Worm (Caenorhabditis elegans) whole organism, mixed stage, embryonic: ENCODE data around the gene M60.4.

Experiments used
- M03D4.4 ChIP-seq: sonication (generic microtip); optimal IDR thresholded peaks from 2 replicates; lab custom pipeline; 2017; ENCODE audit warnings: mild to moderate bottlenecking, missing genetic modification characterization, missing compliant biosample characterization
- bed-3 ChIP-seq: fragments of 200-800 bp; sonication (Bioruptor generic); optimal IDR thresholded peaks from 3 replicates; lab custom pipeline; 2018; ENCODE audit warnings: mild to moderate bottlenecking, missing genetic modification characterization, moderate library complexity, missing compliant biosample characterization
- blmp-1 ChIP-seq: fragments of 150-350 bp; optimal IDR thresholded peaks from 2 replicates; lab custom pipeline; 2014; ENCODE audit warnings: missing biosample characterization, missing genetic modification characterization
- ceh-39 ChIP-seq: fragments of 150-350 bp; optimal IDR thresholded peaks from 2 replicates; lab custom pipeline; 2014; ENCODE audit warnings: missing biosample characterization, missing genetic modification characterization
- ceh-43 ChIP-seq: fragments of 200-800 bp; sonication (Bioruptor generic); optimal IDR thresholded peaks from 2 replicates; lab custom pipeline; 2018; ENCODE audit warnings: mild to moderate bottlenecking, missing genetic modification characterization, moderate library complexity, missing compliant biosample characterization
- ceh-83 ChIP-seq: fragments of 200-800 bp; sonication (Bioruptor generic); optimal IDR thresholded peaks from 2 replicates; lab custom pipeline; 2018; ENCODE audit warnings: mild to moderate bottlenecking, missing genetic modification characterization, missing compliant biosample characterization
- ces-1 ChIP-seq: fragments of 150-350 bp; optimal IDR thresholded peaks from 2 replicates; lab custom pipeline; 2014; ENCODE audit warnings: missing biosample characterization, missing genetic modification reagents, missing genetic modification characterization
- cnd-1 ChIP-seq: fragments of 200-800 bp; sonication (Bioruptor generic); optimal IDR thresholded peaks from 2 replicates; lab custom pipeline; 2018; ENCODE audit warnings: mild to moderate bottlenecking, missing genetic modification characterization, missing compliant biosample characterization
- drap-1 ChIP-seq: fragments of 200-800 bp; sonication (Bioruptor generic); optimal IDR thresholded peaks from 3 replicates; lab custom pipeline; 2018; ENCODE audit warnings: mild to moderate bottlenecking, missing genetic modification characterization, missing compliant biosample characterization
- elt-1 ChIP-seq: sonication (generic microtip); optimal IDR thresholded peaks from 2 replicates; lab custom pipeline; 2017; ENCODE audit warnings: missing genetic modification characterization, mild to moderate bottlenecking, missing compliant biosample characterization, antibody characterized with exemption, moderate library complexity, borderline replicate concordance; ENCODE audit not compliant: insufficient read depth
- elt-3 ChIP-seq: fragments of 150-350 bp; optimal IDR thresholded peaks from 2 replicates; lab custom pipeline; 2014; ENCODE audit warnings: missing biosample characterization, missing genetic modification characterization
- flh-1 ChIP-seq: fragments of 200-800 bp; sonication (Bioruptor generic); optimal IDR thresholded peaks from 2 replicates; lab custom pipeline; 2018; ENCODE audit warnings: mild to moderate bottlenecking, missing genetic modification characterization, moderate library complexity, missing compliant biosample characterization
- ham-2 ChIP-seq: fragments of 200-800 bp; sonication (Bioruptor generic); optimal IDR thresholded peaks from 2 replicates; lab custom pipeline; 2018; ENCODE audit warnings: mild to moderate bottlenecking, missing genetic modification characterization, missing compliant biosample characterization
- hlh-1 ChIP-seq: fragments of 150-350 bp; optimal IDR thresholded peaks from 2 replicates; lab custom pipeline; 2014; ENCODE audit warnings: missing biosample characterization, missing genetic modification reagents, missing genetic modification characterization
- lin-13 ChIP-seq: fragments of 150-350 bp; optimal IDR thresholded peaks from 2 replicates; lab custom pipeline; 2014; ENCODE audit warnings: missing biosample characterization, missing genetic modification characterization
- lin-32 ChIP-seq: fragments of 200-800 bp; sonication (Bioruptor generic); optimal IDR thresholded peaks from 2 replicates; lab custom pipeline; 2018; ENCODE audit warnings: mild to moderate bottlenecking, missing genetic modification characterization, missing compliant biosample characterization
- lsy-2 ChIP-seq: fragments of 150-350 bp; optimal IDR thresholded peaks from 2 replicates; lab custom pipeline; 2014; ENCODE audit warnings: missing biosample characterization, missing genetic modification characterization
- mab-5 ChIP-seq: fragments of 150-350 bp; optimal IDR thresholded peaks from 2 replicates; lab custom pipeline; 2014; ENCODE audit warnings: missing biosample characterization, missing genetic modification characterization
- mep-1 ChIP-seq: fragments of 150-350 bp; optimal IDR thresholded peaks from 2 replicates; lab custom pipeline; 2017; ENCODE audit warnings: missing biosample characterization, missing genetic modification reagents, missing genetic modification characterization, inconsistent platforms
- mls-2 ChIP-seq: sonication (generic microtip); optimal IDR thresholded peaks from 2 replicates; lab custom pipeline; 2016; ENCODE audit warnings: mild to moderate bottlenecking, missing genetic modification characterization, moderate library complexity, missing compliant biosample characterization
- nhr-12 ChIP-seq: fragments of 150-350 bp; optimal IDR thresholded peaks from 2 replicates; lab custom pipeline; 2014; ENCODE audit warnings: missing biosample characterization, missing genetic modification characterization
- nhr-2 ChIP-seq: fragments of 150-350 bp; optimal IDR thresholded peaks from 2 replicates; lab custom pipeline; 2014; ENCODE audit warnings: missing biosample characterization, missing genetic modification characterization
- nhr-237 ChIP-seq: fragments of 150-350 bp; optimal IDR thresholded peaks from 2 replicates; lab custom pipeline; 2014; ENCODE audit warnings: missing biosample characterization, missing genetic modification characterization
- nhr-28 ChIP-seq: fragments of 150-350 bp; optimal IDR thresholded peaks from 2 replicates; lab custom pipeline; 2014; ENCODE audit warnings: missing biosample characterization, missing genetic modification characterization
- nhr-76 ChIP-seq: sonication (generic microtip); optimal IDR thresholded peaks from 2 replicates; lab custom pipeline; 2017; ENCODE audit warnings: missing biosample characterization, missing genetic modification characterization
- pha-4 ChIP-seq: fragments of 150-350 bp; optimal IDR thresholded peaks from 2 replicates; lab custom pipeline; 2018; ENCODE audit warnings: missing biosample characterization, missing genetic modification reagents, missing genetic modification characterization
- sem-2 ChIP-seq: fragments of 200-800 bp; sonication (Bioruptor generic); optimal IDR thresholded peaks from 2 replicates; lab custom pipeline; 2018; ENCODE audit warnings: mild to moderate bottlenecking, missing genetic modification characterization, missing compliant biosample characterization
- snpc-4 ChIP-seq: fragments of 150-350 bp; optimal IDR thresholded peaks from 2 replicates; lab custom pipeline; 2014; ENCODE audit warnings: missing biosample characterization, missing genetic modification characterization
- sptf-1 ChIP-seq: sonication (generic microtip); optimal IDR thresholded peaks from 2 replicates; lab custom pipeline; 2017; ENCODE audit warnings: mild to moderate bottlenecking, missing genetic modification characterization, moderate library complexity, missing compliant biosample characterization
- tbx-8 ChIP-seq: fragments of 200-800 bp; sonication (Bioruptor generic); optimal IDR thresholded peaks from 2 replicates; lab custom pipeline; 2018; ENCODE audit warnings: mild to moderate bottlenecking, missing genetic modification characterization, moderate library complexity, missing compliant biosample characterization
- unc-120 ChIP-seq: sonication (generic microtip); optimal IDR thresholded peaks from 2 replicates; lab custom pipeline; 2017; ENCODE audit warnings: missing genetic modification characterization, missing compliant biosample characterization; ENCODE audit not compliant: poor library complexity, severe bottlenecking
- unc-39 ChIP-seq: fragments of 150-350 bp; optimal IDR thresholded peaks from 2 replicates; lab custom pipeline; 2014; ENCODE audit warnings: missing biosample characterization, missing genetic modification characterization
- unc-62 ChIP-seq: fragments of 150-350 bp; optimal IDR thresholded peaks from 2 replicates; lab custom pipeline; 2014; ENCODE audit warnings: missing biosample characterization, missing genetic modification reagents, missing genetic modification characterization
- zip-8 ChIP-seq: fragments of 150-350 bp; optimal IDR thresholded peaks from 2 replicates; lab custom pipeline; 2014; ENCODE audit warnings: missing biosample characterization, missing genetic modification characterization
- ztf-11 ChIP-seq: fragments of 150-350 bp; optimal IDR thresholded peaks from 2 replicates; lab custom pipeline; 2014; ENCODE audit warnings: missing biosample characterization, missing genetic modification characterization

Gene M60.4

ce11 chrX:8205919-8206318 lies 30.2 kb downstream of the M60.4 start:
- TF ChIP-seq pha-4 (tag; lab: Kevin White, UChicago) (no peak), sptf-1 (tag; lab: Kevin White, UChicago) (peak; percentile 22), mep-1 (tag; lab: Kevin White, UChicago) (peak; percentile 62), drap-1 (GFP tag; lab: Kevin White, UChicago) (no peak), elt-1 (tag; lab: Kevin White, UChicago) (no peak), flh-1 (GFP tag; lab: Kevin White, UChicago) (no peak), ceh-39 (tag; lab: Kevin White, UChicago) (no peak), nhr-12 (tag; lab: Kevin White, UChicago) (no peak), sem-2 (GFP tag; lab: Kevin White, UChicago) (no peak), unc-120 (tag; lab: Kevin White, UChicago) (peak; percentile 35), ces-1 (GFP tag; lab: Kevin White, UChicago) (peak; percentile 26), lsy-2 (tag; lab: Kevin White, UChicago) (peak; percentile 3), nhr-28 (tag; lab: Kevin White, UChicago) (no peak), ztf-11 (tag; lab: Kevin White, UChicago) (no peak), hlh-1 (tag; lab: Kevin White, UChicago) (peak; percentile 5), mab-5 (no peak), M03D4.4 (tag; lab: Kevin White, UChicago) (no peak), ceh-83 (no peak), unc-39 (no peak), nhr-2 (tag; lab: Kevin White, UChicago) (no peak), zip-8 (no peak), lin-32 (GFP tag; lab: Kevin White, UChicago) (peak; percentile 28), cnd-1 (tag; lab: Kevin White, UChicago) (peak; percentile 75), lin-13 (tag; lab: Kevin White, UChicago) (peak; percentile 7), snpc-4 (tag; lab: Kevin White, UChicago) (no peak), bed-3 (GFP tag; lab: Kevin White, UChicago) (no peak), nhr-237 (tag; lab: Kevin White, UChicago) (no peak), blmp-1 (tag; lab: Kevin White, UChicago) (no peak), ham-2 (GFP tag; lab: Kevin White, UChicago) (no peak), unc-62 (GFP tag; lab: Kevin White, UChicago) (peak; percentile 41), nhr-76 (tag; lab: Kevin White, UChicago) (no peak), mls-2 (tag; lab: Kevin White, UChicago) (no peak), elt-3 (no peak), tbx-8 (no peak), ceh-43 (no peak)

- TF ChIP-seq ces-1 (GFP tag; lab: Kevin White, UChicago) (peak; percentile 8), flh-1 (GFP tag; lab: Kevin White, UChicago) (no peak)
Measured at ce11 chrX:8204475-8204874, 31.6 kb downstream of the M60.4 start.

DNA sequence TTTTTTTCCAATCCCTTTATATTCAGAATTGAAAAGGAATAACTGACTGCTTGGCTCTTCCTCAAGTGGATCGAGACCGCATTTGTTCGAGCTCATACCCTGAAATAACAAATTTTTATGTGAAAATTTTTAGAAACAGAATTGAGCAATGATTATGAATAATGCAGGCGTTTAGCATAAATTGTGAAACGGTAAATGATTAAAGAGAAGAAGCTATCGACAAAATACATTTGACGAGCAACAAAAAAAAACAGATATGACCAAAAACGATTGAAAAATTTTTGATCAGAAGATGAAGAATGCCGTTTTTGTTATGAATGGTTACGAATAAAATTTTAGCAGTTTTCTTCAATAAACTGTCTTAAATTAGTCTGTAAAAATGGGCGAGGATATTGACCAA lies 32.4 kb downstream of the M60.4 start, which contains the start of gene C17H11.6:
C17H11.6 (minus strand) TSS at position 101 of the 400 bp plus-strand sequence.
- TF ChIP-seq pha-4 (tag; lab: Kevin White, UChicago): no peak
- no peak for TF ChIP-seq cnd-1 (tag; lab: Kevin White, UChicago)
- no peak for TF ChIP-seq bed-3 (GFP tag; lab: Kevin White, UChicago)
- TF ChIP-seq, all 35 proteins: peak for 0

DNA sequence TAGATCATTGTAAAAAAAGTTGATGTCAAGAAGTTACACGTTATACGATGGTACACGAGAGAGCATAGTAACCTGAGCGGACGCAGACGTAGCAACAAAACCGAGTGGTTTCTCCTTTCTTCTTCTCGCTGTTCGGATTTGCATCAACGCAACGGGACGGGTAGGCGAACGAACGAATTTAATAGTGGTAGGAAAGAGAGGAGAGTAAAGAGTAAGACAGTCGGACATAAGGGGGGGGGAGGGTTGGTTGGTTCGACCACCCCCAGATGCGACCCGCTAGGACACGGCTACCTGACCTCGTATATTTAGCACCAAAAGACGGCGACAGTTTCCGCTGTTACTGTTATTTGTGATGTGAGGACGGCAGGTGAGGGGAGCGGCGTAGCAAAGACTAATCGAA lies 34.9 kb downstream of the M60.4 start:
- peak; percentile 42 for TF ChIP-seq mls-2 (tag; lab: Kevin White, UChicago)
- TF ChIP-seq mab-5: no peak
- peak; percentile 9 for TF ChIP-seq hlh-1 (tag; lab: Kevin White, UChicago)
- peak; percentile 14 for TF ChIP-seq nhr-2 (tag; lab: Kevin White, UChicago)
- TF ChIP-seq nhr-28 (tag; lab: Kevin White, UChicago): no peak
- no peak for TF ChIP-seq lsy-2 (tag; lab: Kevin White, UChicago)
- TF ChIP-seq drap-1 (GFP tag; lab: Kevin White, UChicago): peak; percentile 27
- no peak for TF ChIP-seq bed-3 (GFP tag; lab: Kevin White, UChicago)
- peak; percentile 76 for TF ChIP-seq ham-2 (GFP tag; lab: Kevin White, UChicago)
- peak; percentile 54 for TF ChIP-seq sptf-1 (tag; lab: Kevin White, UChicago)
- no peak for TF ChIP-seq cnd-1 (tag; lab: Kevin White, UChicago)
- TF ChIP-seq ceh-83: no peak
- TF ChIP-seq unc-120 (tag; lab: Kevin White, UChicago): no peak
- no peak for TF ChIP-seq snpc-4 (tag; lab: Kevin White, UChicago)
- TF ChIP-seq M03D4.4 (tag; lab: Kevin White, UChicago): peak; percentile 22
